Worm (Caenorhabditis elegans) whole organism, L4/young adult: ENCODE measurements around the gene bub-3.

Experiments
- dao-5 ChIP-seq: sonication (generic microtip); optimal IDR thresholded peaks from 2 replicates; lab custom pipeline; 2016; ENCODE audit warnings: missing genotype, missing genetic modification characterization, moderate library complexity, missing compliant biosample characterization
- him-1 ChIP-seq: sonication (generic microtip); optimal IDR thresholded peaks from 2 replicates; lab custom pipeline; 2016; ENCODE audit warnings: missing genotype, missing genetic modification reagents, missing genetic modification characterization, missing compliant biosample characterization

ce11 chrII:13717393-13718367, 8.2 kb upstream of the bub-3 start:
- TF ChIP-seq him-1 (no peak), dao-5 (tag; lab: Kevin White, UChicago) (no peak)
